Worm (Caenorhabditis elegans) whole organism, mixed stage, embryonic: ENCODE data around the gene daf-2.

Experiments
- M03D4.4 ChIP-seq: sonication (generic microtip); optimal IDR thresholded peaks from 2 replicates; lab custom pipeline; 2017; ENCODE audit warnings: mild to moderate bottlenecking, missing genetic modification characterization, missing compliant biosample characterization
- bed-3 ChIP-seq: fragments of 200-800 bp; sonication (Bioruptor generic); optimal IDR thresholded peaks from 3 replicates; lab custom pipeline; 2018; ENCODE audit warnings: mild to moderate bottlenecking, missing genetic modification characterization, moderate library complexity, missing compliant biosample characterization
- blmp-1 ChIP-seq: fragments of 150-350 bp; optimal IDR thresholded peaks from 2 replicates; lab custom pipeline; 2014; ENCODE audit warnings: missing biosample characterization, missing genetic modification characterization
- ceh-39 ChIP-seq: fragments of 150-350 bp; optimal IDR thresholded peaks from 2 replicates; lab custom pipeline; 2014; ENCODE audit warnings: missing biosample characterization, missing genetic modification characterization
- ceh-83 ChIP-seq: fragments of 200-800 bp; sonication (Bioruptor generic); optimal IDR thresholded peaks from 2 replicates; lab custom pipeline; 2018; ENCODE audit warnings: mild to moderate bottlenecking, missing genetic modification characterization, missing compliant biosample characterization
- ces-1 ChIP-seq: fragments of 150-350 bp; optimal IDR thresholded peaks from 2 replicates; lab custom pipeline; 2014; ENCODE audit warnings: missing biosample characterization, missing genetic modification reagents, missing genetic modification characterization
- cnd-1 ChIP-seq: fragments of 200-800 bp; sonication (Bioruptor generic); optimal IDR thresholded peaks from 2 replicates; lab custom pipeline; 2018; ENCODE audit warnings: mild to moderate bottlenecking, missing genetic modification characterization, missing compliant biosample characterization
- drap-1 ChIP-seq: fragments of 200-800 bp; sonication (Bioruptor generic); optimal IDR thresholded peaks from 3 replicates; lab custom pipeline; 2018; ENCODE audit warnings: mild to moderate bottlenecking, missing genetic modification characterization, missing compliant biosample characterization
- elt-1 ChIP-seq: sonication (generic microtip); optimal IDR thresholded peaks from 2 replicates; lab custom pipeline; 2017; ENCODE audit warnings: missing genetic modification characterization, mild to moderate bottlenecking, missing compliant biosample characterization, antibody characterized with exemption, moderate library complexity, borderline replicate concordance; ENCODE audit not compliant: insufficient read depth
- elt-3 ChIP-seq: fragments of 150-350 bp; optimal IDR thresholded peaks from 2 replicates; lab custom pipeline; 2014; ENCODE audit warnings: missing biosample characterization, missing genetic modification characterization
- hlh-1 ChIP-seq: fragments of 150-350 bp; optimal IDR thresholded peaks from 2 replicates; lab custom pipeline; 2014; ENCODE audit warnings: missing biosample characterization, missing genetic modification reagents, missing genetic modification characterization
- lin-13 ChIP-seq: fragments of 150-350 bp; optimal IDR thresholded peaks from 2 replicates; lab custom pipeline; 2014; ENCODE audit warnings: missing biosample characterization, missing genetic modification characterization
- lsy-2 ChIP-seq: fragments of 150-350 bp; optimal IDR thresholded peaks from 2 replicates; lab custom pipeline; 2014; ENCODE audit warnings: missing biosample characterization, missing genetic modification characterization
- mab-5 ChIP-seq: fragments of 150-350 bp; optimal IDR thresholded peaks from 2 replicates; lab custom pipeline; 2014; ENCODE audit warnings: missing biosample characterization, missing genetic modification characterization
- mep-1 ChIP-seq: fragments of 150-350 bp; optimal IDR thresholded peaks from 2 replicates; lab custom pipeline; 2017; ENCODE audit warnings: missing biosample characterization, missing genetic modification reagents, missing genetic modification characterization, inconsistent platforms
- mls-2 ChIP-seq: sonication (generic microtip); optimal IDR thresholded peaks from 2 replicates; lab custom pipeline; 2016; ENCODE audit warnings: mild to moderate bottlenecking, missing genetic modification characterization, moderate library complexity, missing compliant biosample characterization
- nhr-12 ChIP-seq: fragments of 150-350 bp; optimal IDR thresholded peaks from 2 replicates; lab custom pipeline; 2014; ENCODE audit warnings: missing biosample characterization, missing genetic modification characterization
- nhr-2 ChIP-seq: fragments of 150-350 bp; optimal IDR thresholded peaks from 2 replicates; lab custom pipeline; 2014; ENCODE audit warnings: missing biosample characterization, missing genetic modification characterization
- nhr-237 ChIP-seq: fragments of 150-350 bp; optimal IDR thresholded peaks from 2 replicates; lab custom pipeline; 2014; ENCODE audit warnings: missing biosample characterization, missing genetic modification characterization
- nhr-28 ChIP-seq: fragments of 150-350 bp; optimal IDR thresholded peaks from 2 replicates; lab custom pipeline; 2014; ENCODE audit warnings: missing biosample characterization, missing genetic modification characterization
- nhr-76 ChIP-seq: sonication (generic microtip); optimal IDR thresholded peaks from 2 replicates; lab custom pipeline; 2017; ENCODE audit warnings: missing biosample characterization, missing genetic modification characterization
- pha-4 ChIP-seq: fragments of 150-350 bp; optimal IDR thresholded peaks from 2 replicates; lab custom pipeline; 2018; ENCODE audit warnings: missing biosample characterization, missing genetic modification reagents, missing genetic modification characterization
- sem-2 ChIP-seq: fragments of 200-800 bp; sonication (Bioruptor generic); optimal IDR thresholded peaks from 2 replicates; lab custom pipeline; 2018; ENCODE audit warnings: mild to moderate bottlenecking, missing genetic modification characterization, missing compliant biosample characterization
- snpc-4 ChIP-seq: fragments of 150-350 bp; optimal IDR thresholded peaks from 2 replicates; lab custom pipeline; 2014; ENCODE audit warnings: missing biosample characterization, missing genetic modification characterization
- sptf-1 ChIP-seq: sonication (generic microtip); optimal IDR thresholded peaks from 2 replicates; lab custom pipeline; 2017; ENCODE audit warnings: mild to moderate bottlenecking, missing genetic modification characterization, moderate library complexity, missing compliant biosample characterization
- tbx-8 ChIP-seq: fragments of 200-800 bp; sonication (Bioruptor generic); optimal IDR thresholded peaks from 2 replicates; lab custom pipeline; 2018; ENCODE audit warnings: mild to moderate bottlenecking, missing genetic modification characterization, moderate library complexity, missing compliant biosample characterization
- unc-62 ChIP-seq: fragments of 150-350 bp; optimal IDR thresholded peaks from 2 replicates; lab custom pipeline; 2014; ENCODE audit warnings: missing biosample characterization, missing genetic modification reagents, missing genetic modification characterization
- zip-8 ChIP-seq: fragments of 150-350 bp; optimal IDR thresholded peaks from 2 replicates; lab custom pipeline; 2014; ENCODE audit warnings: missing biosample characterization, missing genetic modification characterization

The daf-2 gene

ce11 chrIII:3047909-3048308, 7.3 kb upstream of the daf-2 start:
- TF ChIP-seq zip-8 (peak; percentile 22), mab-5 (no peak), nhr-2 (tag; lab: Kevin White, UChicago) (peak; percentile 77), blmp-1 (tag; lab: Kevin White, UChicago) (peak; percentile 28), snpc-4 (no peak)

ce11 chrIII:3047040-3047439, 6.4 kb upstream of the daf-2 start, which contains the start of gene cutl-25:
TSS of gene cutl-25 (minus strand) at chrIII:3047140.
- TF ChIP-seq mep-1 (tag; lab: Kevin White, UChicago) (no peak), unc-62 (GFP tag; lab: Kevin White, UChicago) (no peak), nhr-12 (tag; lab: Kevin White, UChicago) (no peak), bed-3 (GFP tag; lab: Kevin White, UChicago) (no peak), zip-8 (no peak), blmp-1 (tag; lab: Kevin White, UChicago) (no peak), cnd-1 (no peak), mls-2 (tag; lab: Kevin White, UChicago) (no peak), lin-13 (tag; lab: Kevin White, UChicago) (no peak), nhr-237 (tag; lab: Kevin White, UChicago) (no peak)

ce11 chrIII:3037346-3037745, 3.3 kb downstream of the daf-2 start:
- TF ChIP-seq sptf-1 (tag; lab: Kevin White, UChicago) (peak; percentile 21), hlh-1 (tag; lab: Kevin White, UChicago) (peak; percentile 13), nhr-12 (tag; lab: Kevin White, UChicago) (no peak)

ce11 chrIII:3035977-3036376, 4.7 kb downstream of the daf-2 start:
- TF ChIP-seq bed-3 (GFP tag; lab: Kevin White, UChicago) (no peak), mls-2 (tag; lab: Kevin White, UChicago) (peak; percentile 38), unc-62 (GFP tag; lab: Kevin White, UChicago) (no peak), mep-1 (tag; lab: Kevin White, UChicago) (peak; percentile 54), snpc-4 (no peak), pha-4 (tag; lab: Kevin White, UChicago) (peak; percentile 43), lsy-2 (no peak), ceh-83 (peak; percentile 31), hlh-1 (tag; lab: Kevin White, UChicago) (peak; percentile 38), ces-1 (GFP tag; lab: Kevin White, UChicago) (peak; percentile 68)

ce11 chrIII:3034458-3034857, 6.2 kb downstream of the daf-2 start:
- TF ChIP-seq M03D4.4 (tag; lab: Kevin White, UChicago), result no peak
- no peak for TF ChIP-seq bed-3 (GFP tag; lab: Kevin White, UChicago)
- no peak for TF ChIP-seq elt-1 (tag; lab: Kevin White, UChicago)
- no peak for TF ChIP-seq mls-2 (tag; lab: Kevin White, UChicago)
- TF ChIP-seq sptf-1 (tag; lab: Kevin White, UChicago), result no peak
- no peak for TF ChIP-seq tbx-8 (GFP tag; lab: Kevin White, UChicago)
- TF ChIP-seq ceh-39 (tag; lab: Kevin White, UChicago), result no peak
- no peak for TF ChIP-seq hlh-1 (tag; lab: Kevin White, UChicago)

- TF ChIP-seq M03D4.4 (tag; lab: Kevin White, UChicago) (no peak), nhr-2 (tag; lab: Kevin White, UChicago) (no peak), mep-1 (tag; lab: Kevin White, UChicago) (no peak), bed-3 (GFP tag; lab: Kevin White, UChicago) (no peak), elt-3 (tag; lab: Kevin White, UChicago) (no peak)
Measured at ce11 chrIII:3033931-3034330, 6.7 kb downstream of the daf-2 start.

- TF ChIP-seq elt-1 (tag; lab: Kevin White, UChicago), result no peak
- TF ChIP-seq ceh-83, result no peak
- TF ChIP-seq nhr-76 (tag; lab: Kevin White, UChicago), result no peak
- TF ChIP-seq mep-1 (tag; lab: Kevin White, UChicago), result no peak
- no peak for TF ChIP-seq sem-2
- no peak for TF ChIP-seq snpc-4
- TF ChIP-seq nhr-237 (tag; lab: Kevin White, UChicago), result no peak
- TF ChIP-seq lsy-2, result no peak
- TF ChIP-seq ces-1 (GFP tag; lab: Kevin White, UChicago), result no peak
- no peak for TF ChIP-seq drap-1 (GFP tag; lab: Kevin White, UChicago)
- no peak for TF ChIP-seq hlh-1 (tag; lab: Kevin White, UChicago)
- no peak for TF ChIP-seq nhr-28
Measured at ce11 chrIII:3033507-3033906, 7.1 kb downstream of the daf-2 start.
